Fruit fly (Drosophila melanogaster) whole organism, prepupa: ENCODE measurements around the gene Nlg1.

Source experiments
- CG10631 ChIP-seq: fragments of 200-800 bp; sonication (Bioruptor generic); optimal IDR thresholded peaks from 2 replicates; lab custom pipeline; 2016; ENCODE audit warnings: missing biosample characterization, missing genetic modification characterization
- CG1621 ChIP-seq: fragments of 200-800 bp; sonication (Bioruptor generic); optimal IDR thresholded peaks from 3 replicates; lab custom pipeline; 2018; ENCODE audit warnings: missing biosample characterization, mild to moderate bottlenecking, missing genetic modification characterization
- CG3032 ChIP-seq: fragments of 200-800 bp; optimal IDR thresholded peaks from 2 replicates; lab custom pipeline; 2019; ENCODE audit warnings: missing biosample characterization, mild to moderate bottlenecking, missing genetic modification characterization, moderate library complexity
- CG32006 ChIP-seq: fragments of 200-800 bp; sonication (Bioruptor generic); optimal IDR thresholded peaks from 3 replicates; lab custom pipeline; 2017; ENCODE audit warnings: missing biosample characterization, mild to moderate bottlenecking, missing genetic modification characterization
- CG3919 ChIP-seq: fragments of 200-800 bp; sonication (Bioruptor generic); optimal IDR thresholded peaks from 3 replicates; lab custom pipeline; 2016; ENCODE audit warnings: missing biosample characterization, missing genetic modification characterization
- CG6163 ChIP-seq: fragments of 200-800 bp; sonication (Bioruptor generic); IDR thresholded peaks from 3 replicates; pipeline ENCODE4 v1.3.6; 2022; ENCODE audit warnings: missing biosample characterization, missing genetic modification characterization
- CG6276 ChIP-seq: fragments of 200-800 bp; sonication (Bioruptor generic); optimal IDR thresholded peaks from 2 replicates; lab custom pipeline; 2017; ENCODE audit warnings: missing biosample characterization, mild to moderate bottlenecking, missing genetic modification characterization
- CG6792 ChIP-seq: fragments of 200-800 bp; sonication (Bioruptor generic); optimal IDR thresholded peaks from 3 replicates; lab custom pipeline; 2016; ENCODE audit warnings: missing biosample characterization, missing genetic modification characterization
- CG6808 ChIP-seq: fragments of 200-800 bp; sonication (Bioruptor generic); optimal IDR thresholded peaks from 3 replicates; lab custom pipeline; 2017; ENCODE audit warnings: missing biosample characterization, missing genetic modification characterization, mild to moderate bottlenecking, moderate library complexity, missing genetic modification reagents
- CG7368 ChIP-seq: fragments of 200-800 bp; sonication (Bioruptor generic); optimal IDR thresholded peaks from 3 replicates; lab custom pipeline; 2016; ENCODE audit warnings: missing biosample characterization, missing genetic modification characterization
- CG8119 ChIP-seq: fragments of 200-800 bp; sonication (Bioruptor generic); IDR thresholded peaks from 3 replicates; pipeline ENCODE4 v1.3.6; 2022; ENCODE audit warnings: missing biosample characterization, missing genetic modification characterization
- CG8319 ChIP-seq: fragments of 200-800 bp; sonication (Bioruptor generic); optimal IDR thresholded peaks from 3 replicates; lab custom pipeline; 2016; ENCODE audit warnings: missing biosample characterization, missing genetic modification characterization
- CG8632 ChIP-seq: fragments of 200-800 bp; sonication (Bioruptor generic); optimal IDR thresholded peaks from 3 replicates; lab custom pipeline; 2016; ENCODE audit warnings: missing biosample characterization, missing genetic modification characterization
- Eip75B ChIP-seq: fragments of 200-800 bp; sonication (Bioruptor generic); optimal IDR thresholded peaks from 3 replicates; lab custom pipeline; 2016; ENCODE audit warnings: missing biosample characterization, missing genetic modification characterization
- Eip93F ChIP-seq: fragments of 200-800 bp; sonication (Bioruptor generic); optimal IDR thresholded peaks from 2 replicates; lab custom pipeline; 2016; ENCODE audit warnings: missing biosample characterization, mild to moderate bottlenecking, missing genetic modification characterization
- Ets21C ChIP-seq: fragments of 200-800 bp; sonication (Bioruptor generic); optimal IDR thresholded peaks from 3 replicates; lab custom pipeline; 2016; ENCODE audit warnings: missing biosample characterization, missing genetic modification characterization
- Ets96B ChIP-seq: fragments of 200-800 bp; optimal IDR thresholded peaks from 2 replicates; lab custom pipeline; 2019; ENCODE audit warnings: missing biosample characterization, mild to moderate bottlenecking, missing genetic modification characterization, moderate library complexity
- Gug ChIP-seq: fragments of 200-800 bp; sonication (Bioruptor generic); IDR thresholded peaks from 2 replicates; pipeline ENCODE4 v1.3.6; 2022; ENCODE audit warnings: missing biosample characterization, missing genetic modification characterization
- Hr38 ChIP-seq: sonication (Bioruptor generic); optimal IDR thresholded peaks from 2 replicates; lab custom pipeline; 2016; ENCODE audit warnings: missing biosample characterization, missing genetic modification characterization
- Hr39 ChIP-seq: fragments of 200-800 bp; sonication (Bioruptor generic); optimal IDR thresholded peaks from 2 replicates; lab custom pipeline; 2016; ENCODE audit warnings: missing biosample characterization, missing genetic modification characterization
- Lpt ChIP-seq: fragments of 200-800 bp; sonication (Bioruptor generic); optimal IDR thresholded peaks from 3 replicates; lab custom pipeline; 2016; ENCODE audit warnings: missing biosample characterization, missing genetic modification characterization
- Smox ChIP-seq: fragments of 200-800 bp; sonication (Bioruptor generic); optimal IDR thresholded peaks from 3 replicates; lab custom pipeline; 2016; ENCODE audit warnings: missing biosample characterization, missing genetic modification characterization
- Sox102F ChIP-seq: fragments of 200-800 bp; sonication (Bioruptor generic); optimal IDR thresholded peaks from 2 replicates; lab custom pipeline; 2016; ENCODE audit warnings: missing biosample characterization, mild to moderate bottlenecking, missing genetic modification characterization
- Sox15 ChIP-seq: fragments of 200-800 bp; sonication (Bioruptor generic); optimal IDR thresholded peaks from 3 replicates; lab custom pipeline; 2016; ENCODE audit warnings: missing biosample characterization, missing genetic modification characterization
- achi ChIP-seq: fragments of 200-800 bp; sonication (Bioruptor generic); optimal IDR thresholded peaks from 3 replicates; lab custom pipeline; 2016; ENCODE audit warnings: missing biosample characterization, missing genetic modification characterization
- acj6 ChIP-seq: fragments of 200-800 bp; sonication (Bioruptor generic); optimal IDR thresholded peaks from 3 replicates; lab custom pipeline; 2016; ENCODE audit warnings: missing biosample characterization, missing genetic modification characterization
- cyc ChIP-seq: fragments of 200-800 bp; sonication (Bioruptor generic); optimal IDR thresholded peaks from 3 replicates; lab custom pipeline; 2016; ENCODE audit warnings: missing biosample characterization, missing genetic modification characterization
- dac ChIP-seq: fragments of 200-800 bp; sonication (Bioruptor generic); optimal IDR thresholded peaks from 2 replicates; lab custom pipeline; 2017; ENCODE audit warnings: missing biosample characterization, mild to moderate bottlenecking, missing genetic modification characterization
- dsx ChIP-seq: fragments of 200-800 bp; optimal IDR thresholded peaks from 3 replicates; lab custom pipeline; 2019; ENCODE audit warnings: missing biosample characterization, mild to moderate bottlenecking, missing genetic modification characterization, moderate library complexity; ENCODE audit not compliant: poor library complexity, severe bottlenecking
- eg ChIP-seq: fragments of 200-800 bp; sonication (Bioruptor generic); IDR thresholded peaks from 3 replicates; pipeline ENCODE4 v1.3.6; 2022; ENCODE audit warnings: missing biosample characterization, missing genetic modification characterization
- esn ChIP-seq: fragments of 200-800 bp; sonication (Bioruptor generic); optimal IDR thresholded peaks from 2 replicates; lab custom pipeline; 2016; ENCODE audit warnings: missing biosample characterization, mild to moderate bottlenecking, missing genetic modification characterization, moderate library complexity
- fd85E ChIP-seq: fragments of 200-800 bp; sonication (Bioruptor generic); optimal IDR thresholded peaks from 3 replicates; lab custom pipeline; 2016; ENCODE audit warnings: missing biosample characterization, missing genetic modification characterization
- fkh ChIP-seq: fragments of 200-800 bp; sonication (Bioruptor generic); optimal IDR thresholded peaks from 3 replicates; lab custom pipeline; 2017; ENCODE audit warnings: missing biosample characterization, mild to moderate bottlenecking, missing genetic modification characterization, moderate library complexity
- lz ChIP-seq: fragments of 200-800 bp; sonication (Bioruptor generic); optimal IDR thresholded peaks from 3 replicates; lab custom pipeline; 2016; ENCODE audit warnings: missing biosample characterization, missing genetic modification characterization
- net ChIP-seq: fragments of 200-800 bp; sonication (Bioruptor generic); optimal IDR thresholded peaks from 3 replicates; lab custom pipeline; 2016; ENCODE audit warnings: missing biosample characterization, missing genetic modification characterization
- salr ChIP-seq, 2 experiments: fragments of 200-800 bp; sonication (Bioruptor generic); optimal IDR thresholded peaks; 3 replicates each; lab custom pipeline; 2016 to 2018; ENCODE audit warnings: missing biosample characterization in 2 of 2, missing genetic modification characterization in 2 of 2, mild to moderate bottlenecking in 1 of 2
- svp ChIP-seq: fragments of 200-800 bp; sonication (Bioruptor generic); peaks from one replicate; lab custom pipeline; 2016; ENCODE audit warnings: missing biosample characterization, missing genetic modification characterization
- vri ChIP-seq: fragments of 200-800 bp; sonication (Bioruptor generic); optimal IDR thresholded peaks from 3 replicates; lab custom pipeline; 2016; ENCODE audit warnings: missing biosample characterization, mild to moderate bottlenecking, missing genetic modification characterization

Nlg1 gene

dm6 chr3R:7650965-7651364 lies 7.1 kb upstream of the Nlg1 start (continued):
- TF ChIP-seq net (GFP tag; lab: Kevin White, UChicago) (peak; percentile 37), CG8632 (GFP tag; lab: Kevin White, UChicago) (peak; percentile 20), Hr39 (GFP tag; lab: Kevin White, UChicago) (no peak), fkh (no peak), CG8119 (GFP tag; lab: Robert Waterston, UW) (peak; percentile 63; the same call in 2 of the 3 replicates), salr (GFP tag; optimal IDR thresholded peaks at IDR 0.05; lab: Kevin White, UChicago) (peak in 1 of 2 experiments; percentile 62), CG6276 (GFP tag; lab: Kevin White, UChicago) (peak; percentile 50), eg (GFP tag; lab: Robert Waterston, UW) (0 out of 3 replicates have a peak, but pooled peaks have one; percentile 25), CG3032 (tag; lab: Kevin White, UChicago) (peak; percentile 70), Eip93F (GFP tag; lab: Kevin White, UChicago) (no peak), Smox (GFP tag; lab: Kevin White, UChicago) (no peak), achi (peak; percentile 53), Gug (GFP tag; lab: Robert Waterston, UW) (peak; percentile 40; the same call in 1 of the 2 replicates), Eip75B (GFP tag; lab: Kevin White, UChicago) (peak; percentile 30), cyc (GFP tag; lab: Kevin White, UChicago) (no peak), CG3919 (GFP tag; lab: Kevin White, UChicago) (peak; percentile 39), dsx (GFP tag; lab: Kevin White, UChicago) (peak; percentile 91), dac (GFP tag; lab: Kevin White, UChicago) (peak; percentile 12), Sox102F (GFP tag; lab: Kevin White, UChicago) (no peak), CG32006 (GFP tag; lab: Kevin White, UChicago) (peak; percentile 74), CG7368 (GFP tag; lab: Kevin White, UChicago) (peak; percentile 40), Lpt (GFP tag; lab: Kevin White, UChicago) (no peak), Hr38 (GFP tag; lab: Kevin White, UChicago) (no peak), CG6163 (GFP tag; lab: Robert Waterston, UW) (no peak), CG1621 (peak; percentile 27), acj6 (peak; percentile 32), fd85E (GFP tag; lab: Kevin White, UChicago) (no peak)

- TF ChIP-seq dsx (GFP tag; lab: Kevin White, UChicago), result no peak
- TF ChIP-seq CG6792 (GFP tag; lab: Kevin White, UChicago), result no peak
- TF ChIP-seq CG6163 (GFP tag; lab: Robert Waterston, UW), result no peak
- TF ChIP-seq esn, result no peak
- no peak for TF ChIP-seq Ets96B (tag; lab: Kevin White, UChicago)
- TF ChIP-seq fd85E (GFP tag; lab: Kevin White, UChicago), result no peak
- no peak for TF ChIP-seq CG10631
- TF ChIP-seq vri (GFP tag; lab: Kevin White, UChicago), result no peak
- TF ChIP-seq Hr38 (GFP tag; lab: Kevin White, UChicago), result no peak
- TF ChIP-seq Sox15 (GFP tag; lab: Kevin White, UChicago), result no peak
- TF ChIP-seq CG6808 (GFP tag; lab: Kevin White, UChicago), result no peak
- TF ChIP-seq lz (GFP tag; lab: Kevin White, UChicago), result no peak
- TF ChIP-seq acj6, result no peak
- no peak for TF ChIP-seq Ets21C (GFP tag; lab: Kevin White, UChicago)
These were observed 9.8 kb downstream of the Nlg1 start for dm6 chr3R:7667843-7668242.

- TF ChIP-seq svp (GFP tag; lab: Kevin White, UChicago) (peak; percentile 43), CG8319 (no peak)
These were observed 28.8 kb downstream of the Nlg1 start for dm6 chr3R:7686844-7687243.
